Worm (Caenorhabditis elegans) whole organism, L1 larva: ENCODE results near the gene cyp-35B1.

ENCODE experiments used
- C04F5.9 ChIP-seq: sonication (generic microtip); optimal IDR thresholded peaks from 2 replicates; lab custom pipeline; 2016; ENCODE audit warnings: missing genetic modification characterization, missing compliant biosample characterization
- C16A3.4 ChIP-seq: fragments of 150-350 bp; optimal IDR thresholded peaks from 2 replicates; lab custom pipeline; 2014; ENCODE audit warnings: missing biosample characterization, missing genetic modification characterization
- F16B12.6 ChIP-seq: fragments of 150-350 bp; optimal IDR thresholded peaks from 2 replicates; lab custom pipeline; 2014; ENCODE audit warnings: missing biosample characterization, missing genetic modification characterization
- aha-1 ChIP-seq: fragments of 150-350 bp; optimal IDR thresholded peaks from 2 replicates; lab custom pipeline; 2014; ENCODE audit warnings: missing biosample characterization, missing genetic modification characterization
- aly-2 ChIP-seq: fragments of 150-350 bp; optimal IDR thresholded peaks from 2 replicates; lab custom pipeline; 2014; ENCODE audit warnings: missing biosample characterization, missing genetic modification characterization
- ama-1 ChIP-seq: fragments of 150-350 bp; optimal IDR thresholded peaks from 2 replicates; lab custom pipeline; 2014
- ceh-82 ChIP-seq, 3 experiments: fragments of 150-350 bp in 1 of 3; sonication (generic microtip) in 2 of 3; optimal IDR thresholded peaks; 2 replicates each; lab custom pipeline; 2014 to 2017; ENCODE audit warnings: missing biosample characterization in 3 of 3, missing genetic modification characterization in 3 of 3
- ces-1 ChIP-seq: fragments of 150-350 bp; optimal IDR thresholded peaks from 2 replicates; lab custom pipeline; 2014; ENCODE audit warnings: missing biosample characterization, missing genetic modification reagents, missing genetic modification characterization
- dpl-1 ChIP-seq, 3 experiments: fragments of 150-350 bp in 2 of 3; sonication (generic microtip) in 1 of 3; optimal IDR thresholded peaks; 2 replicates each; lab custom pipeline; 2014 to 2017; ENCODE audit warnings: missing biosample characterization in 3 of 3, missing genetic modification characterization in 3 of 3, missing genetic modification reagents in 3 of 3
- dsc-1 ChIP-seq: sonication (generic microtip); optimal IDR thresholded peaks from 2 replicates; lab custom pipeline; 2016; ENCODE audit warnings: mild to moderate bottlenecking, missing genetic modification characterization, missing compliant biosample characterization
- efl-3 ChIP-seq: fragments of 200-800 bp; sonication (Bioruptor generic); optimal IDR thresholded peaks from 2 replicates; lab custom pipeline; 2018; ENCODE audit warnings: mild to moderate bottlenecking, missing genetic modification characterization, missing compliant biosample characterization
- egl-13 ChIP-seq: sonication (generic microtip); optimal IDR thresholded peaks from 2 replicates; lab custom pipeline; 2016; ENCODE audit warnings: missing genotype, missing genetic modification reagents, missing genetic modification characterization, missing compliant biosample characterization
- egl-27 ChIP-seq, 2 experiments: fragments of 150-350 bp in 1 of 2; sonication (generic microtip); optimal IDR thresholded peaks; 3 replicates each; lab custom pipeline; 2017 to 2018; ENCODE audit warnings: missing biosample characterization in 2 of 2, missing genetic modification characterization in 2 of 2, missing genetic modification reagents in 2 of 2
- elt-3 ChIP-seq, 6 experiments: fragments of 150-350 bp in 1 of 6; sonication (generic microtip); optimal IDR thresholded peaks; 2 replicates each; lab custom pipeline; 2017 to 2018; ENCODE audit warnings: missing biosample characterization in 6 of 6, missing genetic modification characterization in 6 of 6, inconsistent platforms in 1 of 6
- fkh-10 ChIP-seq: sonication (generic microtip); optimal IDR thresholded peaks from 2 replicates; lab custom pipeline; 2017; ENCODE audit warnings: missing biosample characterization, missing genetic modification reagents, missing genetic modification characterization
- fkh-4 ChIP-seq: sonication (generic microtip); optimal IDR thresholded peaks from 2 replicates; lab custom pipeline; 2016; ENCODE audit warnings: missing compliant biosample characterization, missing genetic modification characterization, borderline replicate concordance
- hlh-17 ChIP-seq: fragments of 200-800 bp; sonication (Bioruptor generic); optimal IDR thresholded peaks from 2 replicates; lab custom pipeline; 2018; ENCODE audit warnings: missing genetic modification characterization, mild to moderate bottlenecking, missing compliant biosample characterization, moderate library complexity, borderline replicate concordance
- hlh-4 ChIP-seq: sonication (generic microtip); optimal IDR thresholded peaks from 2 replicates; lab custom pipeline; 2016; ENCODE audit warnings: mild to moderate bottlenecking, missing genetic modification characterization, missing compliant biosample characterization
- irx-1 ChIP-seq: sonication (generic microtip); optimal IDR thresholded peaks from 2 replicates; lab custom pipeline; 2016; ENCODE audit warnings: missing genetic modification characterization, missing compliant biosample characterization
- lin-13 ChIP-seq: fragments of 150-350 bp; optimal IDR thresholded peaks from 2 replicates; lab custom pipeline; 2014; ENCODE audit warnings: missing biosample characterization, missing genetic modification reagents, missing genetic modification characterization
- lin-14 ChIP-seq: fragments of 200-800 bp; sonication (Bioruptor generic); optimal IDR thresholded peaks from 2 replicates; lab custom pipeline; 2018; ENCODE audit warnings: mild to moderate bottlenecking, missing genetic modification characterization, moderate library complexity, missing compliant biosample characterization
- lin-15B ChIP-seq: fragments of 150-350 bp; sonication (generic microtip); optimal IDR thresholded peaks from 3 replicates; lab custom pipeline; 2014; ENCODE audit warnings: missing biosample characterization, missing genetic modification characterization
- lin-39 ChIP-seq: fragments of 150-350 bp; optimal IDR thresholded peaks from 2 replicates; lab custom pipeline; 2014; ENCODE audit warnings: missing biosample characterization, missing genetic modification reagents, missing genetic modification characterization
- lir-3 ChIP-seq: sonication (generic microtip); optimal IDR thresholded peaks from 2 replicates; lab custom pipeline; 2016; ENCODE audit warnings: mild to moderate bottlenecking, missing genetic modification characterization, moderate library complexity, missing compliant biosample characterization; ENCODE audit not compliant: poor library complexity
- lsy-2 ChIP-seq, 2 experiments: fragments of 150-350 bp; optimal IDR thresholded peaks; 2 replicates each; lab custom pipeline; 2014; ENCODE audit warnings: missing biosample characterization in 2 of 2, missing genetic modification characterization in 2 of 2
- mdl-1 ChIP-seq, 2 experiments: fragments of 150-350 bp; optimal IDR thresholded peaks; 2 replicates each; lab custom pipeline; 2014 to 2017; ENCODE audit warnings: missing biosample characterization in 2 of 2, missing genetic modification characterization in 2 of 2, inconsistent platforms in 1 of 2
- mef-2 ChIP-seq: fragments of 150-350 bp; optimal IDR thresholded peaks from 2 replicates; lab custom pipeline; 2014; ENCODE audit warnings: missing biosample characterization, missing genetic modification characterization
- nhr-11 ChIP-seq: fragments of 150-350 bp; optimal IDR thresholded peaks from 2 replicates; lab custom pipeline; 2014; ENCODE audit warnings: missing biosample characterization, missing genetic modification characterization
- nhr-20 ChIP-seq: sonication (generic microtip); optimal IDR thresholded peaks from 2 replicates; lab custom pipeline; 2016; ENCODE audit warnings: mild to moderate bottlenecking, missing genetic modification characterization, missing compliant biosample characterization
- nhr-28 ChIP-seq: fragments of 150-350 bp; optimal IDR thresholded peaks from 2 replicates; lab custom pipeline; 2014; ENCODE audit warnings: missing biosample characterization, missing genetic modification characterization
- nhr-47 ChIP-seq: sonication (generic microtip); optimal IDR thresholded peaks from 2 replicates; lab custom pipeline; 2016; ENCODE audit warnings: mild to moderate bottlenecking, missing genetic modification characterization, moderate library complexity, missing compliant biosample characterization
- nhr-71 ChIP-seq: sonication (generic microtip); optimal IDR thresholded peaks from 2 replicates; lab custom pipeline; 2016; ENCODE audit warnings: mild to moderate bottlenecking, missing genetic modification characterization, moderate library complexity, missing compliant biosample characterization
- nhr-76 ChIP-seq: sonication (generic microtip); optimal IDR thresholded peaks from 2 replicates; lab custom pipeline; 2017; ENCODE audit warnings: missing biosample characterization, missing genetic modification characterization
- nhr-77 ChIP-seq: fragments of 150-350 bp; optimal IDR thresholded peaks from 2 replicates; lab custom pipeline; 2014; ENCODE audit warnings: missing biosample characterization, missing genetic modification characterization
- nhr-84 ChIP-seq: sonication (generic microtip); optimal IDR thresholded peaks from 2 replicates; lab custom pipeline; 2017; ENCODE audit warnings: missing biosample characterization, missing genetic modification characterization
- nhr-85 ChIP-seq: sonication (generic microtip); peaks from one replicate; lab custom pipeline; 2016; ENCODE audit warnings: missing genetic modification characterization, inconsistent platforms, missing compliant biosample characterization
- nhr-90 ChIP-seq: sonication (generic microtip); optimal IDR thresholded peaks from 2 replicates; lab custom pipeline; 2016; ENCODE audit warnings: mild to moderate bottlenecking, missing genetic modification characterization, missing compliant biosample characterization; ENCODE audit not compliant: poor library complexity
- pag-3 ChIP-seq: sonication (generic microtip); optimal IDR thresholded peaks from 2 replicates; lab custom pipeline; 2017; ENCODE audit warnings: missing genetic modification characterization, mild to moderate bottlenecking, missing compliant biosample characterization, antibody characterized with exemption, borderline replicate concordance; ENCODE audit not compliant: insufficient read depth
- pax-3 ChIP-seq: fragments of 200-800 bp; sonication (Bioruptor generic); optimal IDR thresholded peaks from 2 replicates; lab custom pipeline; 2018; ENCODE audit warnings: mild to moderate bottlenecking, missing genetic modification characterization, moderate library complexity, missing compliant biosample characterization
- pqm-1 ChIP-seq: sonication (generic microtip); optimal IDR thresholded peaks from 3 replicates; lab custom pipeline; 2017; ENCODE audit warnings: missing biosample characterization, missing genetic modification characterization
- snpc-4 ChIP-seq: fragments of 150-350 bp; optimal IDR thresholded peaks from 2 replicates; lab custom pipeline; 2014; ENCODE audit warnings: missing biosample characterization, missing genetic modification characterization
- sptf-1 ChIP-seq: fragments of 150-350 bp; optimal IDR thresholded peaks from 2 replicates; lab custom pipeline; 2014; ENCODE audit warnings: missing biosample characterization, missing genetic modification characterization
- unc-130 ChIP-seq: fragments of 150-350 bp; optimal IDR thresholded peaks from 2 replicates; lab custom pipeline; 2017; ENCODE audit warnings: missing biosample characterization, missing genetic modification characterization, inconsistent platforms
- unc-62 ChIP-seq: fragments of 150-350 bp; optimal IDR thresholded peaks from 2 replicates; lab custom pipeline; 2014; ENCODE audit warnings: missing biosample characterization, missing genetic modification reagents, missing genetic modification characterization
- unc-86 ChIP-seq: sonication (generic microtip); optimal IDR thresholded peaks from 2 replicates; lab custom pipeline; 2016; ENCODE audit warnings: missing genetic modification characterization, missing compliant biosample characterization
- unc-98 ChIP-seq: fragments of 200-800 bp; sonication (Bioruptor generic); IDR thresholded peaks from 2 replicates; pipeline ENCODE4 v1.3.6; 2022; ENCODE audit warnings: missing genetic modification characterization, missing compliant biosample characterization
- vab-15 ChIP-seq: sonication (generic microtip); optimal IDR thresholded peaks from 2 replicates; lab custom pipeline; 2017; ENCODE audit warnings: missing genotype, mild to moderate bottlenecking, missing genetic modification characterization, missing compliant biosample characterization
- xbp-1 ChIP-seq: sonication (generic microtip); optimal IDR thresholded peaks from 2 replicates; lab custom pipeline; 2016; ENCODE audit warnings: missing genetic modification characterization, missing compliant biosample characterization
- zip-4 ChIP-seq: fragments of 200-800 bp; sonication (Bioruptor generic); optimal IDR thresholded peaks from 2 replicates; lab custom pipeline; 2018; ENCODE audit warnings: mild to moderate bottlenecking, missing genetic modification characterization, moderate library complexity, missing compliant biosample characterization
- ztf-11 ChIP-seq, 2 experiments: sonication (generic microtip); optimal IDR thresholded peaks; 2 replicates each; lab custom pipeline; 2016 to 2017; ENCODE audit warnings: missing genetic modification characterization in 2 of 2, missing biosample characterization in 1 of 2, missing compliant biosample characterization in 1 of 2
- ztf-4 ChIP-seq: fragments of 150-350 bp; optimal IDR thresholded peaks from 2 replicates; lab custom pipeline; 2014; ENCODE audit warnings: missing biosample characterization, missing genetic modification characterization

The cyp-35B1 gene

ce11 chrV:3979053-3979452 lies 40.2 kb downstream of the cyp-35B1 start, which contains the start of gene nlp-34:
Gene nlp-34, minus strand, starts transcription at chrV:3979134.
- TF ChIP-seq fkh-10 (GFP tag; lab: Kevin White, UChicago) (no peak), nhr-85 (peak; percentile 73), nhr-28 (no peak), ceh-82 (tag; optimal IDR thresholded peaks at IDR 0.05; lab: Kevin White, UChicago) (no peak)

ce11 chrV:3979819-3980218 lies 41.0 kb downstream of the cyp-35B1 start, which contains the start of gene nlp-31:
Gene nlp-31, plus strand, starts transcription at chrV:3980055.
- no peak for TF ChIP-seq efl-3
- TF ChIP-seq C16A3.4: no peak
- no peak for TF ChIP-seq pqm-1 (tag; lab: Kevin White, UChicago)
- TF ChIP-seq nhr-85: peak; percentile 97
- TF ChIP-seq lin-15B: no peak
- no peak for TF ChIP-seq hlh-17
- TF ChIP-seq fkh-10 (GFP tag; lab: Kevin White, UChicago): no peak
- TF ChIP-seq ztf-11 (tag; optimal IDR thresholded peaks at IDR 0.05; lab: Kevin White, UChicago): no peak
- TF ChIP-seq egl-27 (tag; optimal IDR thresholded peaks at IDR 0.05; lab: Kevin White, UChicago): no peak
- TF ChIP-seq nhr-84: no peak
- peak; percentile 27 for TF ChIP-seq ztf-4 (tag; lab: Kevin White, UChicago)
- TF ChIP-seq pag-3 (tag; lab: Kevin White, UChicago): no peak
- no peak for TF ChIP-seq mef-2 (tag; lab: Kevin White, UChicago)
- TF ChIP-seq unc-86 (tag; lab: Kevin White, UChicago): no peak
- TF ChIP-seq lin-13 (GFP tag; lab: Kevin White, UChicago): no peak
- no peak for TF ChIP-seq aha-1
- no peak for TF ChIP-seq unc-62 (GFP tag; lab: Kevin White, UChicago)
- no peak for TF ChIP-seq unc-98
- no peak for TF ChIP-seq hlh-4 (tag; lab: Kevin White, UChicago)
- no peak for TF ChIP-seq unc-130 (tag; lab: Kevin White, UChicago)
- TF ChIP-seq pax-3: no peak
- no peak for TF ChIP-seq nhr-76 (tag; lab: Kevin White, UChicago)
- TF ChIP-seq nhr-11: no peak
- peak in 1 of 2 experiments; percentile 21 for TF ChIP-seq lsy-2 (tag; optimal IDR thresholded peaks at IDR 0.05; lab: Kevin White, UChicago)
- TF ChIP-seq lin-39 (tag; lab: Kevin White, UChicago): no peak
- peak; percentile 29 for TF ChIP-seq nhr-90 (tag; lab: Kevin White, UChicago)
- no peak for TF ChIP-seq C04F5.9 (tag; lab: Kevin White, UChicago)
- TF ChIP-seq fkh-4 (tag; lab: Kevin White, UChicago): no peak
- TF ChIP-seq dpl-1 (GFP tag; optimal IDR thresholded peaks at IDR 0.05; lab: Kevin White, UChicago): no peak
- TF ChIP-seq ama-1 (lab: Kevin White, UChicago): no peak
- no peak for TF ChIP-seq ces-1 (GFP tag; lab: Kevin White, UChicago)
- TF ChIP-seq aly-2 (tag; lab: Kevin White, UChicago): no peak
- TF ChIP-seq lin-14 (GFP tag; lab: Kevin White, UChicago): peak; percentile 73
- no peak for TF ChIP-seq lir-3 (tag; lab: Kevin White, UChicago)
- TF ChIP-seq ceh-82 (tag; optimal IDR thresholded peaks at IDR 0.05; lab: Kevin White, UChicago): no peak
- peak; percentile 88 for TF ChIP-seq nhr-20 (tag; lab: Kevin White, UChicago)
- TF ChIP-seq snpc-4 (tag; lab: Kevin White, UChicago): no peak
- no peak for TF ChIP-seq F16B12.6 (tag; lab: Kevin White, UChicago)
- no peak for TF ChIP-seq vab-15 (tag; lab: Kevin White, UChicago)
- peak; percentile 64 to 97 (median 96) for TF ChIP-seq elt-3 (tag; optimal IDR thresholded peaks at IDR 0.05; lab: Kevin White, UChicago)
- TF ChIP-seq dsc-1 (tag; lab: Kevin White, UChicago): no peak
- no peak for TF ChIP-seq sptf-1 (tag; lab: Kevin White, UChicago)
- TF ChIP-seq mdl-1 (tag; optimal IDR thresholded peaks at IDR 0.05; lab: Kevin White, UChicago): peak in 1 of 2 experiments; percentile 41
- peak; percentile 80 for TF ChIP-seq nhr-71 (tag; lab: Kevin White, UChicago)
- no peak for TF ChIP-seq egl-13 (tag; lab: Kevin White, UChicago)
- no peak for TF ChIP-seq nhr-47 (tag; lab: Kevin White, UChicago)
- TF ChIP-seq irx-1 (tag; lab: Kevin White, UChicago): no peak
- TF ChIP-seq xbp-1 (tag; lab: Kevin White, UChicago): no peak
- TF ChIP-seq zip-4 (GFP tag; lab: Kevin White, UChicago): no peak
- TF ChIP-seq nhr-77 (tag; lab: Kevin White, UChicago): no peak
